Worm (Caenorhabditis elegans): ENCODE data around the gene jmjd-1.2.

DNA sequence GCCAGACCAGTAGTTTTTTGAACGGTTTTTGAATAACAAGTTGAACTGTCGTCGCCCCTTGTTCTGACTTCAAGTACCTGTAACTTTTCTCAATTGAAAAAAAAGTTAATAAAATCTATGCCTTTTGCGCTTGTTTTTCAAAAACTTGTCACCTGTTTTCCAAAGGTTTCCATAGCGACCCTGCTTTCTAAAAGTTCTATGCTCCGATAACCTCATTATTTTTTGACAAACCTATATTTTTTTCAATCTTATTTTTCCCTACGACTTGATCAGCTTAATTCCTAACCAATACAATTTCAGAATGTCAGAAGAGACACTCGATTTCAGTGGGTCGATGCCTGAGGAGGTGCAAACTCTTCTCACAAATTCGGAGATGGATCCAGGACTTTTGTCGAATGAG, 13.4 kb upstream of the jmjd-1.2 start, which contains the start of gene F29B9.8:
- TF ChIP-seq mdl-1 (tag; optimal IDR thresholded peaks at IDR 0.05) (no peak), daf-12 (tag; optimal IDR thresholded peaks at IDR 0.05) (no peak), dpl-1 (GFP tag; optimal IDR thresholded peaks at IDR 0.05) (no peak), pqm-1 (tag; optimal IDR thresholded peaks at IDR 0.05) (no peak), hmg-1.1 (GFP tag; IDR thresholded peaks at IDR 0.05) (no peak), nhr-25 (tag; optimal IDR thresholded peaks at IDR 0.05; ENCODE audit: borderline replicate concordance, insufficient read depth) (no peak), saeg-2 (GFP tag; IDR thresholded peaks at IDR 0.05) (no peak), unc-130 (GFP tag; optimal IDR thresholded peaks at IDR 0.05) (no peak), nhr-77 (tag; optimal IDR thresholded peaks at IDR 0.05) (no peak), ceh-62 (tag; optimal IDR thresholded peaks at IDR 0.05) (no peak)

All from whole organism, L4 larva.